Worm (Caenorhabditis elegans) whole organism, L4 larva: Measurements from ENCODE around the gene tag-250.
A peak's percentile ranks its signal among the peaks of the same experiment; 100 is the strongest.

Experiments
- D1046.2 ChIP-seq: fragments of 200-800 bp; sonication (Bioruptor generic); IDR thresholded peaks from 2 replicates; pipeline ENCODE4 v1.3.6; 2022; ENCODE audit warnings: missing genetic modification characterization, missing compliant biosample characterization
- F10B5.3 ChIP-seq: sonication (generic microtip); optimal IDR thresholded peaks from 2 replicates; lab custom pipeline; 2016; ENCODE audit warnings: mild to moderate bottlenecking, missing genetic modification characterization, missing compliant biosample characterization
- F49E8.2 ChIP-seq: sonication (generic microtip); optimal IDR thresholded peaks from 2 replicates; lab custom pipeline; 2016; ENCODE audit warnings: missing compliant biosample characterization, mild to moderate bottlenecking, missing genetic modification characterization, borderline replicate concordance
- T20F7.1 ChIP-seq: fragments of 200-800 bp; sonication (Bioruptor generic); optimal IDR thresholded peaks from 2 replicates; lab custom pipeline; 2018; ENCODE audit warnings: mild to moderate bottlenecking, missing genetic modification characterization, missing compliant biosample characterization
- Y48G9A.11 ChIP-seq: fragments of 200-800 bp; sonication (Bioruptor generic); IDR thresholded peaks from 2 replicates; pipeline ENCODE4 v1.3.6; 2022; ENCODE audit warnings: missing genetic modification reagents, missing genetic modification characterization, missing compliant biosample characterization
- Y5F2A.4 ChIP-seq: fragments of 200-800 bp; sonication (Bioruptor generic); optimal IDR thresholded peaks from 2 replicates; lab custom pipeline; 2018; ENCODE audit warnings: mild to moderate bottlenecking, missing genetic modification characterization, missing compliant biosample characterization
- aha-1 ChIP-seq: fragments of 150-350 bp; peaks from one replicate; lab custom pipeline; 2014; ENCODE audit warnings: missing biosample characterization, missing genetic modification characterization
- aly-2 ChIP-seq: sonication (generic microtip); optimal IDR thresholded peaks from 2 replicates; lab custom pipeline; 2018; ENCODE audit warnings: missing biosample characterization, missing genetic modification characterization
- ama-1 ChIP-seq: fragments of 150-350 bp; optimal IDR thresholded peaks from 2 replicates; lab custom pipeline; 2014; ENCODE audit warnings: inconsistent platforms, mixed read lengths
- arid-1 ChIP-seq: fragments of 200-800 bp; sonication (Bioruptor generic); conservative IDR thresholded peaks from 2 replicates; pipeline ENCODE4 v1.3.6; 2022; ENCODE audit warnings: missing genetic modification reagents, missing genetic modification characterization, missing compliant biosample characterization
- ceh-20 ChIP-seq: fragments of 200-800 bp; sonication (Bioruptor generic); IDR thresholded peaks from 2 replicates; pipeline ENCODE4 v1.3.6; 2022; ENCODE audit warnings: missing genetic modification reagents, missing genetic modification characterization, missing compliant biosample characterization
- ceh-32 ChIP-seq: sonication (generic microtip); optimal IDR thresholded peaks from 2 replicates; lab custom pipeline; 2016; ENCODE audit warnings: mild to moderate bottlenecking, missing genetic modification characterization, missing compliant biosample characterization; ENCODE audit not compliant: poor library complexity
- ctbp-1 ChIP-seq: fragments of 200-800 bp; sonication (Bioruptor generic); IDR thresholded peaks from 2 replicates; pipeline ENCODE4 v1.3.6; 2022; ENCODE audit warnings: missing genetic modification reagents, missing genetic modification characterization, missing compliant biosample characterization
- dmd-6 ChIP-seq: fragments of 200-800 bp; sonication (Bioruptor generic); IDR thresholded peaks from 2 replicates; pipeline ENCODE4 v1.3.6; 2022; ENCODE audit warnings: missing genetic modification reagents, missing genetic modification characterization, missing compliant biosample characterization
- dve-1 ChIP-seq: sonication (generic microtip); optimal IDR thresholded peaks from 2 replicates; lab custom pipeline; 2017; ENCODE audit warnings: antibody characterized with exemption, mild to moderate bottlenecking, missing genetic modification characterization, missing compliant biosample characterization; ENCODE audit not compliant: insufficient read depth
- egl-27 ChIP-seq: sonication (generic microtip); optimal IDR thresholded peaks from 3 replicates; lab custom pipeline; 2017; ENCODE audit warnings: missing biosample characterization, missing genetic modification reagents, missing genetic modification characterization
- gei-8 ChIP-seq: fragments of 200-800 bp; sonication (Bioruptor generic); optimal IDR thresholded peaks from 2 replicates; lab custom pipeline; 2018; ENCODE audit warnings: mild to moderate bottlenecking, missing genetic modification characterization, missing compliant biosample characterization
- hif-1 ChIP-seq, 2 experiments: sonication (generic microtip); optimal IDR thresholded peaks; 2 replicates each; lab custom pipeline; 2016 to 2017; ENCODE audit warnings: missing compliant biosample characterization in 2 of 2, missing genetic modification characterization in 2 of 2, missing genetic modification reagents in 2 of 2, missing genotype in 2 of 2, mild to moderate bottlenecking in 1 of 2
- hlh-11 ChIP-seq: fragments of 200-800 bp; sonication (Bioruptor generic); optimal IDR thresholded peaks from 2 replicates; lab custom pipeline; 2018; ENCODE audit warnings: mild to moderate bottlenecking, missing genetic modification characterization, missing compliant biosample characterization
- jun-1 ChIP-seq: fragments of 150-350 bp; optimal IDR thresholded peaks from 2 replicates; lab custom pipeline; 2014; ENCODE audit warnings: missing biosample characterization, missing genetic modification reagents, missing genetic modification characterization
- lim-7 ChIP-seq: fragments of 200-800 bp; sonication (Bioruptor generic); IDR thresholded peaks from 2 replicates; pipeline ENCODE4 v1.3.6; 2022; ENCODE audit warnings: missing genetic modification characterization, missing compliant biosample characterization
- lin-13 ChIP-seq: fragments of 150-350 bp; optimal IDR thresholded peaks from 2 replicates; lab custom pipeline; 2014; ENCODE audit warnings: missing biosample characterization, missing genetic modification reagents, missing genetic modification characterization
- lin-15B ChIP-seq: fragments of 150-350 bp; sonication (generic microtip); optimal IDR thresholded peaks from 3 replicates; lab custom pipeline; 2014; ENCODE audit warnings: missing biosample characterization, missing genetic modification characterization
- lin-29 ChIP-seq: fragments of 200-800 bp; sonication (Bioruptor generic); IDR thresholded peaks from 2 replicates; pipeline ENCODE4 v1.3.6; 2022; ENCODE audit warnings: missing genetic modification reagents, missing genetic modification characterization, missing compliant biosample characterization
- lin-39 ChIP-seq: fragments of 150-350 bp; optimal IDR thresholded peaks from 2 replicates; lab custom pipeline; 2014; ENCODE audit warnings: missing biosample characterization, missing genetic modification reagents, missing genetic modification characterization
- mdl-1 ChIP-seq, 2 experiments: fragments of 150-350 bp in 1 of 2; sonication (generic microtip) in 1 of 2; optimal IDR thresholded peaks; 2 replicates each; lab custom pipeline; 2014 to 2017; ENCODE audit warnings: missing biosample characterization in 2 of 2, missing genetic modification characterization in 2 of 2
- mep-1 ChIP-seq: fragments of 150-350 bp; sonication (generic microtip); optimal IDR thresholded peaks from 3 replicates; lab custom pipeline; 2014; ENCODE audit warnings: missing biosample characterization, missing genetic modification characterization
- mxl-3 ChIP-seq: fragments of 200-800 bp; sonication (Bioruptor generic); optimal IDR thresholded peaks from 2 replicates; lab custom pipeline; 2018; ENCODE audit warnings: mild to moderate bottlenecking, missing genetic modification characterization, missing compliant biosample characterization
- nhr-10 ChIP-seq: fragments of 150-350 bp; optimal IDR thresholded peaks from 2 replicates; lab custom pipeline; 2014; ENCODE audit warnings: missing biosample characterization, missing genetic modification characterization
- nhr-11 ChIP-seq: fragments of 150-350 bp; optimal IDR thresholded peaks from 2 replicates; lab custom pipeline; 2014; ENCODE audit warnings: missing biosample characterization, missing genetic modification characterization
- nhr-111 ChIP-seq: fragments of 200-800 bp; sonication (Bioruptor generic); optimal IDR thresholded peaks from 2 replicates; lab custom pipeline; 2018; ENCODE audit warnings: mild to moderate bottlenecking, missing genetic modification characterization, missing compliant biosample characterization
- nhr-237 ChIP-seq: sonication (generic microtip); optimal IDR thresholded peaks from 2 replicates; lab custom pipeline; 2017; ENCODE audit warnings: missing biosample characterization, missing genetic modification characterization
- nhr-48 ChIP-seq: sonication (generic microtip); optimal IDR thresholded peaks from 2 replicates; lab custom pipeline; 2016; ENCODE audit warnings: mild to moderate bottlenecking, missing genetic modification characterization, missing compliant biosample characterization
- nhr-6 ChIP-seq: fragments of 150-350 bp; optimal IDR thresholded peaks from 2 replicates; lab custom pipeline; 2014; ENCODE audit warnings: missing biosample characterization, missing genetic modification characterization
- nhr-77 ChIP-seq: fragments of 150-350 bp; optimal IDR thresholded peaks from 2 replicates; lab custom pipeline; 2014; ENCODE audit warnings: missing biosample characterization, missing genetic modification characterization
- pha-4 ChIP-seq, 2 experiments: fragments of 150-350 bp in 1 of 2; fragments of 200-800 bp in 1 of 2; sonication (Bioruptor generic) in 1 of 2; IDR thresholded peaks in 1 of 2; optimal IDR thresholded peaks in 1 of 2; 2 replicates each; pipeline versions ENCODE4 v1.3.6 to Lab custom; 2014 to 2022; ENCODE audit warnings: missing genetic modification characterization in 2 of 2, missing genetic modification reagents in 2 of 2, missing biosample characterization in 1 of 2, missing compliant biosample characterization in 1 of 2
- php-3 ChIP-seq: fragments of 200-800 bp; sonication (Bioruptor generic); IDR thresholded peaks from 2 replicates; pipeline ENCODE4 v1.3.6; 2022; ENCODE audit warnings: missing genetic modification reagents, missing genetic modification characterization, missing compliant biosample characterization
- pqm-1 ChIP-seq: sonication (generic microtip); optimal IDR thresholded peaks from 2 replicates; lab custom pipeline; 2017; ENCODE audit warnings: missing biosample characterization, missing genetic modification characterization
- snpc-4 ChIP-seq: fragments of 150-350 bp; optimal IDR thresholded peaks from 2 replicates; lab custom pipeline; 2014; ENCODE audit warnings: missing biosample characterization, missing genetic modification characterization
- tag-97 ChIP-seq: fragments of 200-800 bp; sonication (Bioruptor generic); IDR thresholded peaks from 2 replicates; pipeline ENCODE4 v1.3.6; 2022; ENCODE audit warnings: missing genetic modification characterization, missing compliant biosample characterization
- tra-1 ChIP-seq: fragments of 200-800 bp; sonication (Bioruptor generic); IDR thresholded peaks from 2 replicates; pipeline ENCODE4 v1.3.6; 2022; ENCODE audit warnings: missing genetic modification reagents, missing genetic modification characterization, missing compliant biosample characterization
- unc-130 ChIP-seq: sonication (generic microtip); optimal IDR thresholded peaks from 2 replicates; lab custom pipeline; 2016; ENCODE audit warnings: missing genetic modification reagents, missing genetic modification characterization, missing compliant biosample characterization
- vab-7 ChIP-seq: fragments of 200-800 bp; sonication (Bioruptor generic); IDR thresholded peaks from 2 replicates; pipeline ENCODE4 v1.3.6; 2022; ENCODE audit warnings: missing genetic modification reagents, missing genetic modification characterization, missing compliant biosample characterization
- zip-11 ChIP-seq: fragments of 200-800 bp; sonication (Bioruptor generic); IDR thresholded peaks from 2 replicates; pipeline ENCODE4 v1.3.6; 2022; ENCODE audit warnings: missing genetic modification characterization, missing compliant biosample characterization
- zip-2 ChIP-seq: fragments of 150-350 bp; optimal IDR thresholded peaks from 2 replicates; lab custom pipeline; 2014; ENCODE audit warnings: missing biosample characterization, missing genetic modification characterization

tag-250 gene

ce11 chrIII:7891573-7892306 lies 33.0 kb downstream of the tag-250 start, which contains the start of the genes ZK688.5 and fahd-1 (continued):
- TF ChIP-seq F10B5.3 (tag; lab: Kevin White, UChicago) (no peak), jun-1 (no peak), nhr-237 (tag; lab: Kevin White, UChicago) (no peak), hif-1 (tag; optimal IDR thresholded peaks at IDR 0.05; lab: Kevin White, UChicago) (peak in 1 of 2 experiments; percentile 68), php-3 (GFP tag; lab: Robert Waterston, UW) (0 out of 2 replicates have a peak, but pooled peaks have one; percentile 25), T20F7.1 (GFP tag; lab: Kevin White, UChicago) (peak; percentile 40), zip-11 (no peak), ama-1 (lab: Kevin White, UChicago) (no peak), hlh-11 (tag; lab: Kevin White, UChicago) (peak; percentile 91), nhr-48 (tag; lab: Kevin White, UChicago) (peak; percentile 31), lim-7 (GFP tag; lab: Robert Waterston, UW) (0 out of 2 replicates have a peak, but pooled peaks have one; percentile 41), snpc-4 (tag; lab: Kevin White, UChicago) (no peak), mep-1 (peak; percentile 88), Y48G9A.11 (GFP tag; lab: Robert Waterston, UW) (no peak), dmd-6 (GFP tag; lab: Robert Waterston, UW) (peak; percentile 72), tra-1 (peak; percentile 42; the same call in 1 of the 2 replicates), pha-4 (GFP tag; IDR thresholded peaks at IDR 0.05; lab: Robert Waterston, UW) (no peak; the same call in 1 of the 2 replicates), pha-4 (tag; optimal IDR thresholded peaks at IDR 0.05; lab: Kevin White, UChicago) (peak; percentile 63), lin-29 (GFP tag; lab: Robert Waterston, UW) (no peak), mxl-3 (GFP tag; lab: Kevin White, UChicago) (peak; percentile 98), aly-2 (tag; lab: Kevin White, UChicago) (no peak), D1046.2 (GFP tag; lab: Robert Waterston, UW) (no peak), dve-1 (tag; lab: Kevin White, UChicago) (peak; percentile 75), Y5F2A.4 (GFP tag; lab: Kevin White, UChicago) (no peak), lin-13 (GFP tag; lab: Kevin White, UChicago) (no peak), zip-2 (tag; lab: Kevin White, UChicago) (no peak), nhr-77 (tag; lab: Kevin White, UChicago) (no peak), lin-15B (no peak), ceh-20 (GFP tag; lab: Robert Waterston, UW) (0 out of 2 replicates have a peak, but pooled peaks have one; percentile 46), mdl-1 (tag; optimal IDR thresholded peaks at IDR 0.05; lab: Kevin White, UChicago) (peak; percentile 68 to 94), tag-97 (GFP tag; lab: Robert Waterston, UW) (no peak), unc-130 (GFP tag; lab: Kevin White, UChicago) (no peak)

ce11 chrIII:7889036-7889435 lies 35.7 kb downstream of the tag-250 start:
- no peak for TF ChIP-seq nhr-6 (tag; lab: Kevin White, UChicago)
- no peak for TF ChIP-seq aha-1 (tag; lab: Kevin White, UChicago)
- no peak for TF ChIP-seq nhr-111 (GFP tag; lab: Kevin White, UChicago)
- TF ChIP-seq gei-8 (GFP tag; lab: Kevin White, UChicago) = no peak
- TF ChIP-seq F49E8.2 (tag; lab: Kevin White, UChicago) = no peak
- TF ChIP-seq egl-27 (tag; lab: Kevin White, UChicago) = no peak
- TF ChIP-seq pqm-1 (tag; lab: Kevin White, UChicago) = no peak
- TF ChIP-seq arid-1 = no peak
- TF ChIP-seq Y48G9A.11 (GFP tag; lab: Robert Waterston, UW) = no peak
- TF ChIP-seq nhr-10 = no peak
- TF ChIP-seq lin-13 (GFP tag; lab: Kevin White, UChicago) = no peak
- no peak for TF ChIP-seq nhr-11
- TF ChIP-seq jun-1 = no peak
- no peak for TF ChIP-seq ceh-32
- TF ChIP-seq vab-7 (GFP tag; lab: Robert Waterston, UW) = no peak
- no peak for TF ChIP-seq ctbp-1 (GFP tag; lab: Robert Waterston, UW)
- no peak for TF ChIP-seq lin-39 (tag; lab: Kevin White, UChicago)
